Fruit fly (Drosophila melanogaster) whole organism, embryonic: ENCODE results near the gene Mettl4.

Source experiments
- ATbp ChIP-seq: fragments of 200-800 bp; sonication (Bioruptor generic); optimal IDR thresholded peaks from 2 replicates; lab custom pipeline; 2017; ENCODE audit warnings: missing biosample characterization, mild to moderate bottlenecking, missing genetic modification characterization, missing genetic modification reagents
- Abd-B ChIP-seq: fragments of 200-800 bp; sonication (Bioruptor generic); optimal IDR thresholded peaks from 2 replicates; lab custom pipeline; 2018; ENCODE audit warnings: missing biosample characterization, mild to moderate bottlenecking, missing genetic modification characterization, moderate library complexity
- Asciz ChIP-seq: fragments of 200-800 bp; sonication (Bioruptor generic); optimal IDR thresholded peaks from 2 replicates; lab custom pipeline; 2017; ENCODE audit warnings: missing biosample characterization, mild to moderate bottlenecking, missing genetic modification characterization, missing genetic modification reagents
- Awh ChIP-seq: fragments of 200-800 bp; sonication (Bioruptor generic); IDR thresholded peaks from 2 replicates; pipeline ENCODE4, ENCODE4 v1.3.6; 2022; ENCODE audit warnings: missing biosample characterization, missing genetic modification characterization
- CG10543 ChIP-seq: fragments of 200-800 bp; sonication (Bioruptor generic); optimal IDR thresholded peaks from 3 replicates; lab custom pipeline; 2017; ENCODE audit warnings: missing biosample characterization, mild to moderate bottlenecking, missing genetic modification characterization, moderate library complexity
- CG10959 ChIP-seq: fragments of 200-800 bp; sonication (Bioruptor generic); IDR thresholded peaks from 2 replicates; pipeline ENCODE4 v1.3.6; 2022; ENCODE audit warnings: missing biosample characterization, missing genetic modification characterization
- CG13624 ChIP-seq: fragments of 200-800 bp; sonication (Bioruptor generic); optimal IDR thresholded peaks from 2 replicates; lab custom pipeline; 2016; ENCODE audit warnings: missing biosample characterization, missing genetic modification characterization
- CG15479 ChIP-seq: fragments of 200-800 bp; sonication (Bioruptor generic); optimal IDR thresholded peaks from 3 replicates; lab custom pipeline; 2019; ENCODE audit warnings: missing biosample characterization, mild to moderate bottlenecking, missing genetic modification characterization, moderate library complexity
- CG15696 ChIP-seq: fragments of 200-800 bp; sonication (Bioruptor generic); optimal IDR thresholded peaks from 2 replicates; lab custom pipeline; 2019; ENCODE audit warnings: missing biosample characterization, mild to moderate bottlenecking, missing genetic modification characterization, moderate library complexity
- CG17186 ChIP-seq: fragments of 200-800 bp; sonication (Bioruptor generic); optimal IDR thresholded peaks from 3 replicates; lab custom pipeline; 2017; ENCODE audit warnings: missing biosample characterization, missing genetic modification reagents, missing genetic modification characterization
- CG1832 ChIP-seq: fragments of 200-800 bp; sonication (Bioruptor generic); optimal IDR thresholded peaks from 2 replicates; lab custom pipeline; 2017; ENCODE audit warnings: missing biosample characterization, mild to moderate bottlenecking, missing genetic modification characterization, inconsistent platforms
- CG2199 ChIP-seq: fragments of 200-800 bp; sonication (Bioruptor generic); IDR thresholded peaks from 3 replicates; pipeline ENCODE4 v1.3.6; 2022; ENCODE audit warnings: missing biosample characterization, missing genetic modification characterization
- CG2678 ChIP-seq: fragments of 200-800 bp; sonication (Bioruptor generic); optimal IDR thresholded peaks from 3 replicates; lab custom pipeline; 2019; ENCODE audit warnings: missing biosample characterization, mild to moderate bottlenecking, missing genetic modification characterization, moderate library complexity
- CG4282 ChIP-seq: fragments of 200-800 bp; sonication (Bioruptor generic); optimal IDR thresholded peaks from 2 replicates; lab custom pipeline; 2016; ENCODE audit warnings: missing biosample characterization, missing genetic modification characterization
- CG4328 ChIP-seq: fragments of 200-800 bp; sonication (Bioruptor generic); optimal IDR thresholded peaks from 3 replicates; lab custom pipeline; 2017; ENCODE audit warnings: missing biosample characterization, missing genetic modification reagents, missing genetic modification characterization
- CG6683 ChIP-seq: fragments of 200-800 bp; sonication (Bioruptor generic); optimal IDR thresholded peaks from 2 replicates; lab custom pipeline; 2017; ENCODE audit warnings: missing biosample characterization, mild to moderate bottlenecking, missing genetic modification characterization, missing genetic modification reagents
- CG7357 ChIP-seq: fragments of 200-800 bp; sonication (Bioruptor generic); IDR thresholded peaks from 3 replicates; pipeline ENCODE4 v1.3.6; 2022; ENCODE audit warnings: missing biosample characterization, missing genetic modification characterization
- CG8359 ChIP-seq: fragments of 200-800 bp; sonication (Bioruptor generic); optimal IDR thresholded peaks from 2 replicates; lab custom pipeline; 2017; ENCODE audit warnings: missing biosample characterization, mild to moderate bottlenecking, missing genetic modification characterization, borderline replicate concordance
- CG9876 ChIP-seq: fragments of 200-800 bp; sonication (Bioruptor generic); optimal IDR thresholded peaks from 2 replicates; lab custom pipeline; 2016; ENCODE audit warnings: missing biosample characterization, missing genetic modification characterization
- CTCF ChIP-seq: fragments of 200-800 bp; sonication (Bioruptor generic); optimal IDR thresholded peaks from 2 replicates; lab custom pipeline; 2017; ENCODE audit warnings: missing biosample characterization, mild to moderate bottlenecking, missing genetic modification characterization, moderate library complexity
- CrebB ChIP-seq: fragments of 200-800 bp; sonication (Bioruptor generic); optimal IDR thresholded peaks from 3 replicates; lab custom pipeline; 2018; ENCODE audit warnings: missing biosample characterization, mild to moderate bottlenecking, missing genetic modification characterization
- D19B ChIP-seq: fragments of 200-800 bp; sonication (Bioruptor generic); optimal IDR thresholded peaks from 2 replicates; lab custom pipeline; 2017; ENCODE audit warnings: missing biosample characterization, mild to moderate bottlenecking, missing genetic modification characterization
- Ets65A ChIP-seq: fragments of 200-800 bp; sonication (Bioruptor generic); peaks from one replicate; lab custom pipeline; 2016; ENCODE audit warnings: missing biosample characterization, missing genetic modification characterization
- Fer3 ChIP-seq: fragments of 200-800 bp; sonication (Bioruptor generic); optimal IDR thresholded peaks from 2 replicates; lab custom pipeline; 2018; ENCODE audit warnings: missing biosample characterization, mild to moderate bottlenecking, missing genetic modification characterization, moderate library complexity
- Hmx ChIP-seq: fragments of 200-800 bp; sonication (Bioruptor generic); optimal IDR thresholded peaks from 2 replicates; lab custom pipeline; 2016; ENCODE audit warnings: missing biosample characterization, missing genetic modification characterization
- NC2β ChIP-seq: fragments of 200-800 bp; sonication (Bioruptor generic); optimal IDR thresholded peaks from 2 replicates; lab custom pipeline; 2016; ENCODE audit warnings: missing biosample characterization, missing genetic modification characterization
- Optix ChIP-seq: fragments of 200-800 bp; sonication (Bioruptor generic); IDR thresholded peaks from 3 replicates; pipeline ENCODE4 v1.3.6; 2022; ENCODE audit warnings: missing biosample characterization, missing genetic modification characterization
- Sry-δ ChIP-seq: fragments of 200-800 bp; sonication (Bioruptor generic); optimal IDR thresholded peaks from 2 replicates; lab custom pipeline; 2016; ENCODE audit warnings: missing biosample characterization, missing genetic modification characterization
- Ssrp ChIP-seq: fragments of 200-800 bp; sonication (Bioruptor generic); optimal IDR thresholded peaks from 2 replicates; lab custom pipeline; 2018; ENCODE audit warnings: missing biosample characterization, mild to moderate bottlenecking, missing genetic modification characterization, moderate library complexity
- Stat92E ChIP-seq, 3 experiments: fragments of >200 bp in 2 of 3; fragments of 200-800 bp in 1 of 3; sonication (Bioruptor generic) in 1 of 3; optimal IDR thresholded peaks; 2 replicates each; lab custom pipeline; 2017 to 2019; ENCODE audit warnings: missing biosample characterization in 3 of 3, missing genetic modification characterization in 3 of 3, mild to moderate bottlenecking in 1 of 3, moderate library complexity in 1 of 3
- Xbp1 ChIP-seq: fragments of 200-800 bp; sonication (Bioruptor generic); optimal IDR thresholded peaks from 3 replicates; lab custom pipeline; 2016; ENCODE audit warnings: missing biosample characterization, mild to moderate bottlenecking, missing genetic modification characterization
- ato ChIP-seq: fragments of 200-800 bp; sonication (Bioruptor generic); IDR thresholded peaks from 2 replicates; pipeline ENCODE4 v1.3.6; 2022; ENCODE audit warnings: missing biosample characterization, missing genetic modification characterization; ENCODE audit not compliant: partially characterized antibody
- ci ChIP-seq: fragments of 200-800 bp; sonication (Bioruptor generic); IDR thresholded peaks from 3 replicates; pipeline ENCODE4 v1.3.6; 2022; ENCODE audit warnings: missing biosample characterization, missing genetic modification characterization
- corto ChIP-seq: fragments of 200-800 bp; sonication (Bioruptor generic); optimal IDR thresholded peaks from 2 replicates; lab custom pipeline; 2016; ENCODE audit warnings: missing biosample characterization, mild to moderate bottlenecking, missing genetic modification characterization, moderate library complexity
- cwo ChIP-seq: fragments of 200-800 bp; sonication (Bioruptor generic); optimal IDR thresholded peaks from 3 replicates; lab custom pipeline; 2017; ENCODE audit warnings: missing biosample characterization, missing genetic modification characterization, mild to moderate bottlenecking, moderate library complexity, missing genetic modification reagents
- dpn ChIP-seq, 2 experiments: fragments of 200-800 bp; sonication (Bioruptor generic); optimal IDR thresholded peaks; 3 replicates each; lab custom pipeline; 2016; ENCODE audit warnings: missing biosample characterization in 2 of 2, missing genetic modification characterization in 2 of 2
- emc ChIP-seq: fragments of 200-800 bp; sonication (Bioruptor generic); optimal IDR thresholded peaks from 2 replicates; lab custom pipeline; 2016; ENCODE audit warnings: missing biosample characterization, missing genetic modification characterization
- grau ChIP-seq: fragments of 200-800 bp; optimal IDR thresholded peaks from 3 replicates; lab custom pipeline; 2019; ENCODE audit warnings: missing biosample characterization, mild to moderate bottlenecking, missing genetic modification characterization, moderate library complexity
- gro ChIP-seq: fragments of 200-800 bp; sonication (Bioruptor generic); optimal IDR thresholded peaks from 2 replicates; lab custom pipeline; 2016; ENCODE audit warnings: missing biosample characterization, missing genetic modification characterization
- gsb-n ChIP-seq: fragments of 200-800 bp; sonication (Bioruptor generic); optimal IDR thresholded peaks from 3 replicates; lab custom pipeline; 2018; ENCODE audit warnings: missing biosample characterization, mild to moderate bottlenecking, missing genetic modification characterization
- gt ChIP-seq: fragments of 200-800 bp; sonication (Bioruptor generic); IDR thresholded peaks from 2 replicates; pipeline ENCODE4 v1.3.6; 2022; ENCODE audit warnings: missing biosample characterization, missing genetic modification characterization
- klu ChIP-seq: fragments of 200-800 bp; sonication (Bioruptor generic); IDR thresholded peaks from 2 replicates; pipeline ENCODE4 v1.3.6; 2022; ENCODE audit warnings: missing biosample characterization, missing genetic modification characterization
- lab ChIP-seq: fragments of 200-800 bp; sonication (Bioruptor generic); optimal IDR thresholded peaks from 3 replicates; lab custom pipeline; 2017; ENCODE audit warnings: missing biosample characterization, missing genetic modification characterization, mild to moderate bottlenecking, moderate library complexity, missing genetic modification reagents
- onecut ChIP-seq: fragments of 200-800 bp; sonication (Bioruptor generic); IDR thresholded peaks from 2 replicates; pipeline ENCODE4 v1.3.6; 2022; ENCODE audit warnings: missing biosample characterization, missing genetic modification characterization
- slou ChIP-seq: fragments of 200-800 bp; sonication (Bioruptor generic); optimal IDR thresholded peaks from 3 replicates; lab custom pipeline; 2016; ENCODE audit warnings: missing biosample characterization, missing genetic modification characterization
- sug ChIP-seq: fragments of 200-800 bp; optimal IDR thresholded peaks from 2 replicates; lab custom pipeline; 2019; ENCODE audit warnings: missing biosample characterization, mild to moderate bottlenecking, missing genetic modification characterization, moderate library complexity
- tin ChIP-seq: fragments of 200-800 bp; sonication (Bioruptor generic); optimal IDR thresholded peaks from 3 replicates; lab custom pipeline; 2016; ENCODE audit warnings: missing biosample characterization, missing genetic modification characterization
- unpg ChIP-seq: fragments of 200-800 bp; sonication (Bioruptor generic); optimal IDR thresholded peaks from 3 replicates; lab custom pipeline; 2018; ENCODE audit warnings: missing biosample characterization, mild to moderate bottlenecking, missing genetic modification characterization, moderate library complexity
- wor ChIP-seq: fragments of 200-800 bp; sonication (Bioruptor generic); IDR thresholded peaks from 2 replicates; pipeline ENCODE4 v1.3.6; 2022; ENCODE audit warnings: missing biosample characterization, missing genetic modification characterization

Gene Mettl4

dm6 chr3R:16646952-16647715, 3.8 kb downstream of the Mettl4 start, which contains the start of the genes CG10324 and CCT3:
Gene CG10324, minus strand, starts transcription at chr3R:16647004.
Gene CCT3, plus strand, starts transcription at chr3R:16647605.
- TF ChIP-seq Sry-δ: peak; percentile 71
- no peak for TF ChIP-seq emc (GFP tag; lab: Kevin White, UChicago)
- peak; percentile 78 for TF ChIP-seq Fer3 (tag; lab: Kevin White, UChicago)
- peak; percentile 19 for TF ChIP-seq CrebB
- TF ChIP-seq Optix (GFP tag; lab: Robert Waterston, UW): no peak
- peak; percentile 2 for TF ChIP-seq CG6683 (GFP tag; lab: Kevin White, UChicago)
- TF ChIP-seq CG7357 (GFP tag; lab: Robert Waterston, UW): peak; percentile 85
- no peak for TF ChIP-seq CG9876 (GFP tag; lab: Kevin White, UChicago)
- TF ChIP-seq Ssrp (tag; lab: Kevin White, UChicago): peak; percentile 73
- TF ChIP-seq gsb-n: no peak
- TF ChIP-seq corto (GFP tag; lab: Kevin White, UChicago): no peak
- TF ChIP-seq sug (tag; lab: Kevin White, UChicago): peak; percentile 77
- TF ChIP-seq unpg (GFP tag; lab: Kevin White, UChicago): peak; percentile 76
- TF ChIP-seq cwo: peak; percentile 35
- TF ChIP-seq CG1832: no peak
- TF ChIP-seq ato (GFP tag; lab: Robert Waterston, UW): no peak
- no peak for TF ChIP-seq lab (GFP tag; lab: Kevin White, UChicago)
- peak; percentile 61 for TF ChIP-seq CG4328 (GFP tag; lab: Kevin White, UChicago)
- no peak for TF ChIP-seq CG17186 (GFP tag; lab: Kevin White, UChicago)
- TF ChIP-seq Asciz (GFP tag; lab: Kevin White, UChicago): no peak
- peak; percentile 25 for TF ChIP-seq slou (GFP tag; lab: Kevin White, UChicago)
- TF ChIP-seq CG15479 (GFP tag; lab: Kevin White, UChicago): no peak
- peak; percentile 27; the same call in 1 of the 2 replicates for TF ChIP-seq gt (GFP tag; lab: Robert Waterston, UW)
- no peak for TF ChIP-seq klu (GFP tag; lab: Robert Waterston, UW)
- peak; percentile 44 for TF ChIP-seq Hmx
- TF ChIP-seq tin (GFP tag; lab: Kevin White, UChicago): peak; percentile 50
- peak; percentile 82 for TF ChIP-seq CG10543 (GFP tag; lab: Kevin White, UChicago)
- TF ChIP-seq D19B (GFP tag; lab: Kevin White, UChicago): peak; percentile 57
- TF ChIP-seq CG13624 (GFP tag; lab: Kevin White, UChicago): peak; percentile 19
- TF ChIP-seq dpn (GFP tag; optimal IDR thresholded peaks at IDR 0.05; lab: Kevin White, UChicago): peak; percentile 55 to 59
- no peak for TF ChIP-seq CG10959 (GFP tag; lab: Robert Waterston, UW)
- TF ChIP-seq Awh (GFP tag; lab: Robert Waterston, UW): peak; percentile 56
- TF ChIP-seq CG15696: peak; percentile 63
- no peak for TF ChIP-seq CG4282
- no peak for TF ChIP-seq CTCF (GFP tag; lab: Kevin White, UChicago)
- 0 out of 2 replicates have a peak, but pooled peaks have one; percentile 19 for TF ChIP-seq wor (GFP tag; lab: Robert Waterston, UW)
- TF ChIP-seq Xbp1 (GFP tag; lab: Kevin White, UChicago): peak; percentile 70
- peak; percentile 87 for TF ChIP-seq Ets65A (GFP tag; lab: Kevin White, UChicago)
- no peak for TF ChIP-seq gro (GFP tag; lab: Kevin White, UChicago)
- TF ChIP-seq Stat92E (GFP tag; optimal IDR thresholded peaks at IDR 0.05; lab: Kevin White, UChicago): no peak
- no peak for TF ChIP-seq Abd-B (GFP tag; lab: Kevin White, UChicago)
- no peak for TF ChIP-seq ATbp (GFP tag; lab: Kevin White, UChicago)
- no peak for TF ChIP-seq CG8359 (GFP tag; lab: Kevin White, UChicago)
- peak; percentile 12 for TF ChIP-seq CG2678
- no peak for TF ChIP-seq CG2199
- peak; percentile 67; the same call in 2 of the 3 replicates for TF ChIP-seq ci (GFP tag; lab: Robert Waterston, UW)
- TF ChIP-seq grau (tag; lab: Kevin White, UChicago): peak; percentile 78
- peak; percentile 50 for TF ChIP-seq NC2β (GFP tag; lab: Kevin White, UChicago)
- TF ChIP-seq onecut (GFP tag; lab: Robert Waterston, UW): no peak
